Worm (Caenorhabditis elegans) whole organism, early embryonic: ENCODE results near the gene W01D2.1.

ENCODE experiments used
- F13C5.2 ChIP-seq: sonication (generic microtip); optimal IDR thresholded peaks from 2 replicates; lab custom pipeline; 2017; ENCODE audit warnings: mild to moderate bottlenecking, missing genetic modification characterization, inconsistent platforms, missing compliant biosample characterization
- ama-1 ChIP-seq: fragments of 150-350 bp; optimal IDR thresholded peaks from 2 replicates; lab custom pipeline; 2014
- hmbx-1 ChIP-seq: sonication (generic microtip); optimal IDR thresholded peaks from 2 replicates; lab custom pipeline; 2016; ENCODE audit warnings: mild to moderate bottlenecking, missing genetic modification characterization, missing compliant biosample characterization

ce11 chrII:14808686-14809085 is 6.6 kb upstream of the W01D2.1 start, which contains the start of gene W01D2.6:
- TF ChIP-seq ama-1 (lab: Kevin White, UChicago) (no peak), hmbx-1 (tag; lab: Kevin White, UChicago) (no peak), F13C5.2 (tag; lab: Kevin White, UChicago) (no peak)
